Fruit fly (Drosophila melanogaster): ENCODE data around the gene SmydA-4.

Gene SmydA-4

DNA sequence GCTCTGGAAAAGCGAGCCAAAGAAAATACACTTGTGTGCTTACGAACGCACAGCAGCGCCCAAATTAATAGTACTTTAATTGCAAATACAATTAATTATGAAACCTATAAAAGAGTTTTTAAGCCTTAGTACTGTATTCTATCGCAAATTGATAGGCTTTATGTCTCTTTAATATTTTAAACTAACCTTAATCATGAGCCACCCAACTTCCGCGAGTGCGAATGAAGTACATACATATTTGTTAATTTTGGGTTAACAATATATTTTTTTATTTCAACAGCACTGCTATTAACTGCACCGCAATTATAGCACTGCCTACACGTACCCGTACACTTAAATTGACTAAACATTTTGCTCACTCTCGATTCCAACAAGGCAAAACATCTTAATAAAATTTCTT, 36.7 kb downstream of the SmydA-4 start (continued):
- TF ChIP-seq p53 (GFP tag; optimal IDR thresholded peaks at IDR 0.05) (no peak), zf30C (GFP tag; optimal IDR thresholded peaks at IDR 0.05) (no peak), so (GFP tag; IDR thresholded peaks at IDR 0.05) (peak; percentile 12; the same call in 1 of the 3 replicates), cas (GFP tag; IDR thresholded peaks at IDR 0.05) (no peak), Drgx (GFP tag; IDR thresholded peaks at IDR 0.05) (peak; percentile 58), CG10366 (GFP tag; IDR thresholded peaks at IDR 0.05) (no peak; the same call in 1 of the 2 replicates), CG4360 (GFP tag; IDR thresholded peaks at IDR 0.05) (no peak), CG8944 (GFP tag; optimal IDR thresholded peaks at IDR 0.05) (no peak), dan (GFP tag; IDR thresholded peaks at IDR 0.05) (no peak), tgo (GFP tag; IDR thresholded peaks at IDR 0.05) (no peak; the same call in 2 of the 3 replicates), CG3281 (GFP tag; optimal IDR thresholded peaks at IDR 0.05) (peak; percentile 63), mam (GFP tag; optimal IDR thresholded peaks at IDR 0.05) (peak; percentile 25), C15 (GFP tag; IDR thresholded peaks at IDR 0.05) (no peak), ewg (GFP tag; optimal IDR thresholded peaks at IDR 0.05) (peak; percentile 3), tx (GFP tag; optimal IDR thresholded peaks at IDR 0.05) (no peak), sna (GFP tag; IDR thresholded peaks at IDR 0.05; ENCODE audit: partially characterized antibody) (no peak), zen (tag; optimal IDR thresholded peaks at IDR 0.05) (peak; percentile 20), CG9215 (GFP tag; IDR thresholded peaks at IDR 0.05) (no peak; the same call in 1 of the 2 replicates), CG16863 (GFP tag; optimal IDR thresholded peaks at IDR 0.05) (no peak), B-H2 (GFP tag; optimal IDR thresholded peaks at IDR 0.05) (no peak), bigmax (GFP tag; optimal IDR thresholded peaks at IDR 0.05) (no peak), CG15696 (tag; optimal IDR thresholded peaks at IDR 0.05) (peak; percentile 21), Gug (GFP tag; IDR thresholded peaks at IDR 0.05) (0 out of 4 replicates have a peak, but pooled peaks have one; percentile 10), CG7372 (GFP tag; IDR thresholded peaks at IDR 0.05) (peak; percentile 43; the same call in 1 of the 2 replicates), CG9817 (tag; optimal IDR thresholded peaks at IDR 0.05) (peak; percentile 50), CG34224 (GFP tag; IDR thresholded peaks at IDR 0.05; ENCODE audit: partially characterized antibody) (no peak), slbo (GFP tag; IDR thresholded peaks at IDR 0.05) (peak; percentile 57), CG12155 (GFP tag; optimal IDR thresholded peaks at IDR 0.05) (no peak), pita (GFP tag; optimal IDR thresholded peaks at IDR 0.05) (no peak), CG1603 (tag; optimal IDR thresholded peaks at IDR 0.05) (no peak), eyg (GFP tag; optimal IDR thresholded peaks at IDR 0.05) (no peak), fd3F (GFP tag; optimal IDR thresholded peaks at IDR 0.05) (peak; percentile 31), CG1647 (GFP tag; optimal IDR thresholded peaks at IDR 0.05) (no peak), ap (GFP tag; IDR thresholded peaks at IDR 0.05) (no peak), gcm (GFP tag; optimal IDR thresholded peaks at IDR 0.05) (no peak), CG4282 (GFP tag; optimal IDR thresholded peaks at IDR 0.05) (no peak), Atf3 (GFP tag; optimal IDR thresholded peaks at IDR 0.05) (no peak), Sox102F (GFP tag; optimal IDR thresholded peaks at IDR 0.05) (peak; percentile 72), cato (GFP tag; optimal IDR thresholded peaks at IDR 0.05; ENCODE audit: borderline replicate concordance) (no peak), Oli (tag; optimal IDR thresholded peaks at IDR 0.05) (peak; percentile 57), Mad (GFP tag; optimal IDR thresholded peaks at IDR 0.05) (no peak), kah (GFP tag; optimal IDR thresholded peaks at IDR 0.05) (no peak), Hr3 (GFP tag; optimal IDR thresholded peaks at IDR 0.05) (peak; percentile 9), CG2678 (tag; optimal IDR thresholded peaks at IDR 0.05) (no peak), oc (tag; optimal IDR thresholded peaks at IDR 0.05) (no peak), ttk (GFP tag; IDR thresholded peaks at IDR 0.05) (peak; percentile 57; the same call in 1 of the 2 replicates), Scr (GFP tag; IDR thresholded peaks at IDR 0.05; ENCODE audit: partially characterized antibody) (no peak), HHEX (GFP tag; optimal IDR thresholded peaks at IDR 0.05) (peak; percentile 27), ATbp (GFP tag; optimal IDR thresholded peaks at IDR 0.05) (peak; percentile 27), pros (GFP tag; optimal IDR thresholded peaks at IDR 0.05) (no peak), Dip3 (GFP tag; optimal IDR thresholded peaks at IDR 0.05) (peak; percentile 10)
